Fruit fly (Drosophila melanogaster): Measurements from ENCODE around the gene RPA2.
A peak's percentile ranks its signal among the peaks of the same experiment; 100 is the strongest.

The RPA2 gene

DNA sequence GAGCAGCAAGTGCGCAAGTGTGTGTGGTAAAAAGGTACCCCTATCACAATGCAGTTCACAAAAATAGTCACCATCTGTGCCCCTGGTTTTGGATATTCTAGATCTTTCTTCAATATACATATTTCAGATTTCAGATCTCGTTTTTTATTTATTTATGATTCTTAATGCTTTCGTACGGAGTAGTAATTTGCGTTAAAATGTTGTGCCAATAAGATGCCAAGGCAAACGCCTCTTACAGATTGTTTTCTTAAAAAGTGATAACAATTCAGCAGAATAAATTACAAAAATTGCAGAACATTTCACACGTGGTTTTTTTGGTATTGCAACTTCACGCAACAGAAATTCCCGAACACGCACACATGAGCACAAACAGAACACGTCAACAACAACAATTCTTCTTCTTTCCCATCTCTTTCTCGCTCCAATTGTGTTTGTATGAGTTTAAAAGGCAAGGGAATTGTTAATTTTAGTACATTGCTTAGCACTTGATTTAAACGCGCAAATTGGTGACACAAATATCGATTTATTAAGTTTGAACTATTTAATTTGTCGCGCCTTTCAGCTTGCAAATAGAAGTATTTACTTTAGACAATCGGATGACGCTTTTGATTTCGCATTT lies 7.8 kb downstream of the RPA2 start (continued):
- peak; percentile 90 for TF ChIP-seq svp (GFP tag)
- no peak for TF ChIP-seq fkh (GFP tag; optimal IDR thresholded peaks at IDR 0.05)
- TF ChIP-seq Eip93F (GFP tag; optimal IDR thresholded peaks at IDR 0.05): no peak
- TF ChIP-seq esn (GFP tag; optimal IDR thresholded peaks at IDR 0.05): peak; percentile 78
- peak; percentile 64 for TF ChIP-seq CG8632 (GFP tag; optimal IDR thresholded peaks at IDR 0.05)
- no peak for TF ChIP-seq CG6808 (GFP tag; optimal IDR thresholded peaks at IDR 0.05)
- TF ChIP-seq CG3032 (tag; optimal IDR thresholded peaks at IDR 0.05): peak; percentile 9
- TF ChIP-seq vri (GFP tag; optimal IDR thresholded peaks at IDR 0.05): peak; percentile 73
- peak; percentile 78 for TF ChIP-seq OdsH (GFP tag; optimal IDR thresholded peaks at IDR 0.05)
- TF ChIP-seq CG3919 (GFP tag; optimal IDR thresholded peaks at IDR 0.05): peak; percentile 77
- peak; percentile 54 for TF ChIP-seq CG16779 (tag; optimal IDR thresholded peaks at IDR 0.05)
- TF ChIP-seq CG10631 (GFP tag; optimal IDR thresholded peaks at IDR 0.05): peak; percentile 55
- TF ChIP-seq Hr4 (GFP tag; optimal IDR thresholded peaks at IDR 0.05): peak; percentile 88
- no peak for TF ChIP-seq Blimp-1 (GFP tag; optimal IDR thresholded peaks at IDR 0.05)
- TF ChIP-seq Lpt (GFP tag; optimal IDR thresholded peaks at IDR 0.05): peak; percentile 79
- peak; percentile 20 for TF ChIP-seq CG9139 (GFP tag; optimal IDR thresholded peaks at IDR 0.05)
- peak; percentile 60 for TF ChIP-seq net (GFP tag; optimal IDR thresholded peaks at IDR 0.05)
- TF ChIP-seq spab (GFP tag; optimal IDR thresholded peaks at IDR 0.05): no peak
- TF ChIP-seq CG6792 (GFP tag; optimal IDR thresholded peaks at IDR 0.05): peak; percentile 66
- no peak for TF ChIP-seq CG7368 (GFP tag; optimal IDR thresholded peaks at IDR 0.05)
- peak; percentile 72 for TF ChIP-seq CG31627 (GFP tag; optimal IDR thresholded peaks at IDR 0.05)
- TF ChIP-seq cyc (GFP tag; optimal IDR thresholded peaks at IDR 0.05): peak; percentile 68
- no peak for TF ChIP-seq CG8319 (GFP tag; optimal IDR thresholded peaks at IDR 0.05)
- TF ChIP-seq Hr39 (GFP tag; optimal IDR thresholded peaks at IDR 0.05): peak; percentile 75
- peak; percentile 74 for TF ChIP-seq Sox102F (GFP tag; optimal IDR thresholded peaks at IDR 0.05)
- no peak for TF ChIP-seq Ets96B (tag; optimal IDR thresholded peaks at IDR 0.05)
- TF ChIP-seq CG11762 (GFP tag; optimal IDR thresholded peaks at IDR 0.05; ENCODE audit: insufficient read depth): no peak
- peak; percentile 72 for TF ChIP-seq dac (GFP tag; optimal IDR thresholded peaks at IDR 0.05)
- peak; percentile 34 for TF ChIP-seq CG11902 (GFP tag; optimal IDR thresholded peaks at IDR 0.05)
- peak; percentile 81 for TF ChIP-seq eg (GFP tag; IDR thresholded peaks at IDR 0.05)
- TF ChIP-seq lz (GFP tag; optimal IDR thresholded peaks at IDR 0.05): peak; percentile 72
- TF ChIP-seq CG8119 (GFP tag; IDR thresholded peaks at IDR 0.05): peak; percentile 90
- TF ChIP-seq Smox (GFP tag; optimal IDR thresholded peaks at IDR 0.05): peak; percentile 77
- TF ChIP-seq topi (GFP tag; optimal IDR thresholded peaks at IDR 0.05): peak; percentile 69

DNA sequence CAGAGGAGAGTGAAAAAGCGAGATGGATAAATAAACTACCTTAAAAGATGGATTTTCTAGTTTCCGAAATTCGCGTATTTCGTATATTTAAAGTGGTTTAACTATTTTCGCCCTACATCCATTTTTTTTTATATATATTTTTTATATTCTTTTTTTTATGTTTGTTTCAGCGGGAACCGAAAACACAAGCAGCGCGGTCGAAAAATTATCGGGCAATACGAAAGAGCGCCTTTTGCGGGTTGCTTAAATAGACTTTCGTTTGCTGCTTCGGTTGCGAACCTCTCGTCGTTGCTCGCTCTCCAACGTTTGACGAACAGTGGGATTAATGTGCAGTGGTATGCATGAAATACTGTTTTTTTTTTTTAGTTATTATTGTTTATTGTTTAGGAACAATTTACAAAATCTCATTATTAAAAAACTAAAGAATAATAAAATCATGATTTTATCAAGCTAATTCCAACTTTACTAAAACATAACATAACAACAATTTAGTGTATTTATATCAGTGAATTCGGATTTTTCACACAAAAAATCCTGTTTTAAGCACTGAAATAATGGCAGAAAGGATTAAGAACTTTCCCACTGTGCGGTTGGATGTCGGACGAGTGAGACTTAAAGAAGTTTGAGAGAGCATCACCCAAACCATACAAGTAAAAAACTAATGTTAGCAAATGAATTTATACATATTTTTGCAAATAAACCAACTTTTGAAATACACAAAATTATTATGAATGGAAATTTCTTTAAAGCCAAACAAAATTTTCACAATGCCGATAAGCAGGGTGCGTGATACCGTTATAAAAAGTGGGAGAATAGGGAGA lies 8.5 kb downstream of the RPA2 start:
- TF ChIP-seq CG8119 (GFP tag; IDR thresholded peaks at IDR 0.05): peak; percentile 44
- no peak for TF ChIP-seq CG6163 (GFP tag; IDR thresholded peaks at IDR 0.05)
- peak; percentile 66 for TF ChIP-seq CG11294 (GFP tag; IDR thresholded peaks at IDR 0.05)
- TF ChIP-seq Blimp-1 (GFP tag; optimal IDR thresholded peaks at IDR 0.05): peak; percentile 16
- TF ChIP-seq OdsH (GFP tag; optimal IDR thresholded peaks at IDR 0.05): peak; percentile 37
- peak; percentile 49 for TF ChIP-seq CG6792 (GFP tag; optimal IDR thresholded peaks at IDR 0.05)
- peak; percentile 61 for TF ChIP-seq achi (GFP tag; optimal IDR thresholded peaks at IDR 0.05)
- TF ChIP-seq Eip78C (GFP tag): peak; percentile 96
- peak; percentile 73 for TF ChIP-seq svp (GFP tag)
- TF ChIP-seq cyc (GFP tag; optimal IDR thresholded peaks at IDR 0.05): no peak
- TF ChIP-seq CG6854 (GFP tag; optimal IDR thresholded peaks at IDR 0.05): no peak
- peak; percentile 51 for TF ChIP-seq CG10631 (GFP tag; optimal IDR thresholded peaks at IDR 0.05)
- TF ChIP-seq CG6276 (GFP tag; optimal IDR thresholded peaks at IDR 0.05): peak; percentile 87
- no peak for TF ChIP-seq dsx (GFP tag; optimal IDR thresholded peaks at IDR 0.05; ENCODE audit: poor library complexity, severe bottlenecking)
- TF ChIP-seq fd85E (GFP tag; optimal IDR thresholded peaks at IDR 0.05): peak; percentile 10
- peak; percentile 50 for TF ChIP-seq lz (GFP tag; optimal IDR thresholded peaks at IDR 0.05)
- no peak for TF ChIP-seq fd59A (GFP tag; optimal IDR thresholded peaks at IDR 0.05)
- TF ChIP-seq vri (GFP tag; optimal IDR thresholded peaks at IDR 0.05): peak; percentile 20
- TF ChIP-seq CG9139 (GFP tag; optimal IDR thresholded peaks at IDR 0.05): no peak
- TF ChIP-seq Met (GFP tag; optimal IDR thresholded peaks at IDR 0.05): peak; percentile 66
- peak; percentile 5 for TF ChIP-seq dac (GFP tag; optimal IDR thresholded peaks at IDR 0.05)
- TF ChIP-seq Hr39 (GFP tag; optimal IDR thresholded peaks at IDR 0.05): no peak
- no peak for TF ChIP-seq ss (GFP tag; optimal IDR thresholded peaks at IDR 0.05)
- no peak for TF ChIP-seq CG1621 (tag; optimal IDR thresholded peaks at IDR 0.05)
- TF ChIP-seq CG7368 (GFP tag; optimal IDR thresholded peaks at IDR 0.05): peak; percentile 40
- no peak for TF ChIP-seq CG16779 (tag; optimal IDR thresholded peaks at IDR 0.05)
- TF ChIP-seq Sox14 (GFP tag; optimal IDR thresholded peaks at IDR 0.05): no peak
